Worm (Caenorhabditis elegans) whole organism, mixed stage, embryonic: Measurements from ENCODE around the gene C53A5.16.

Experiments
- M03D4.4 ChIP-seq: sonication (generic microtip); optimal IDR thresholded peaks from 2 replicates; lab custom pipeline; 2017; ENCODE audit warnings: mild to moderate bottlenecking, missing genetic modification characterization, missing compliant biosample characterization
- bed-3 ChIP-seq: fragments of 200-800 bp; sonication (Bioruptor generic); optimal IDR thresholded peaks from 3 replicates; lab custom pipeline; 2018; ENCODE audit warnings: mild to moderate bottlenecking, missing genetic modification characterization, moderate library complexity, missing compliant biosample characterization
- blmp-1 ChIP-seq: fragments of 150-350 bp; optimal IDR thresholded peaks from 2 replicates; lab custom pipeline; 2014; ENCODE audit warnings: missing biosample characterization, missing genetic modification characterization
- ceh-39 ChIP-seq: fragments of 150-350 bp; optimal IDR thresholded peaks from 2 replicates; lab custom pipeline; 2014; ENCODE audit warnings: missing biosample characterization, missing genetic modification characterization
- ceh-43 ChIP-seq: fragments of 200-800 bp; sonication (Bioruptor generic); optimal IDR thresholded peaks from 2 replicates; lab custom pipeline; 2018; ENCODE audit warnings: mild to moderate bottlenecking, missing genetic modification characterization, moderate library complexity, missing compliant biosample characterization
- ceh-83 ChIP-seq: fragments of 200-800 bp; sonication (Bioruptor generic); optimal IDR thresholded peaks from 2 replicates; lab custom pipeline; 2018; ENCODE audit warnings: mild to moderate bottlenecking, missing genetic modification characterization, missing compliant biosample characterization
- ces-1 ChIP-seq: fragments of 150-350 bp; optimal IDR thresholded peaks from 2 replicates; lab custom pipeline; 2014; ENCODE audit warnings: missing biosample characterization, missing genetic modification reagents, missing genetic modification characterization
- cnd-1 ChIP-seq: fragments of 200-800 bp; sonication (Bioruptor generic); optimal IDR thresholded peaks from 2 replicates; lab custom pipeline; 2018; ENCODE audit warnings: mild to moderate bottlenecking, missing genetic modification characterization, missing compliant biosample characterization
- drap-1 ChIP-seq: fragments of 200-800 bp; sonication (Bioruptor generic); optimal IDR thresholded peaks from 3 replicates; lab custom pipeline; 2018; ENCODE audit warnings: mild to moderate bottlenecking, missing genetic modification characterization, missing compliant biosample characterization
- elt-1 ChIP-seq: sonication (generic microtip); optimal IDR thresholded peaks from 2 replicates; lab custom pipeline; 2017; ENCODE audit warnings: missing genetic modification characterization, mild to moderate bottlenecking, missing compliant biosample characterization, antibody characterized with exemption, moderate library complexity, borderline replicate concordance; ENCODE audit not compliant: insufficient read depth
- elt-3 ChIP-seq: fragments of 150-350 bp; optimal IDR thresholded peaks from 2 replicates; lab custom pipeline; 2014; ENCODE audit warnings: missing biosample characterization, missing genetic modification characterization
- flh-1 ChIP-seq: fragments of 200-800 bp; sonication (Bioruptor generic); optimal IDR thresholded peaks from 2 replicates; lab custom pipeline; 2018; ENCODE audit warnings: mild to moderate bottlenecking, missing genetic modification characterization, moderate library complexity, missing compliant biosample characterization
- ham-2 ChIP-seq: fragments of 200-800 bp; sonication (Bioruptor generic); optimal IDR thresholded peaks from 2 replicates; lab custom pipeline; 2018; ENCODE audit warnings: mild to moderate bottlenecking, missing genetic modification characterization, missing compliant biosample characterization
- hlh-1 ChIP-seq: fragments of 150-350 bp; optimal IDR thresholded peaks from 2 replicates; lab custom pipeline; 2014; ENCODE audit warnings: missing biosample characterization, missing genetic modification reagents, missing genetic modification characterization
- lin-13 ChIP-seq: fragments of 150-350 bp; optimal IDR thresholded peaks from 2 replicates; lab custom pipeline; 2014; ENCODE audit warnings: missing biosample characterization, missing genetic modification characterization
- lin-32 ChIP-seq: fragments of 200-800 bp; sonication (Bioruptor generic); optimal IDR thresholded peaks from 2 replicates; lab custom pipeline; 2018; ENCODE audit warnings: mild to moderate bottlenecking, missing genetic modification characterization, missing compliant biosample characterization
- lsy-2 ChIP-seq: fragments of 150-350 bp; optimal IDR thresholded peaks from 2 replicates; lab custom pipeline; 2014; ENCODE audit warnings: missing biosample characterization, missing genetic modification characterization
- mab-5 ChIP-seq: fragments of 150-350 bp; optimal IDR thresholded peaks from 2 replicates; lab custom pipeline; 2014; ENCODE audit warnings: missing biosample characterization, missing genetic modification characterization
- mep-1 ChIP-seq: fragments of 150-350 bp; optimal IDR thresholded peaks from 2 replicates; lab custom pipeline; 2017; ENCODE audit warnings: missing biosample characterization, missing genetic modification reagents, missing genetic modification characterization, inconsistent platforms
- mls-2 ChIP-seq: sonication (generic microtip); optimal IDR thresholded peaks from 2 replicates; lab custom pipeline; 2016; ENCODE audit warnings: mild to moderate bottlenecking, missing genetic modification characterization, moderate library complexity, missing compliant biosample characterization
- nhr-12 ChIP-seq: fragments of 150-350 bp; optimal IDR thresholded peaks from 2 replicates; lab custom pipeline; 2014; ENCODE audit warnings: missing biosample characterization, missing genetic modification characterization
- nhr-2 ChIP-seq: fragments of 150-350 bp; optimal IDR thresholded peaks from 2 replicates; lab custom pipeline; 2014; ENCODE audit warnings: missing biosample characterization, missing genetic modification characterization
- nhr-237 ChIP-seq: fragments of 150-350 bp; optimal IDR thresholded peaks from 2 replicates; lab custom pipeline; 2014; ENCODE audit warnings: missing biosample characterization, missing genetic modification characterization
- nhr-28 ChIP-seq: fragments of 150-350 bp; optimal IDR thresholded peaks from 2 replicates; lab custom pipeline; 2014; ENCODE audit warnings: missing biosample characterization, missing genetic modification characterization
- nhr-76 ChIP-seq: sonication (generic microtip); optimal IDR thresholded peaks from 2 replicates; lab custom pipeline; 2017; ENCODE audit warnings: missing biosample characterization, missing genetic modification characterization
- pha-4 ChIP-seq: fragments of 150-350 bp; optimal IDR thresholded peaks from 2 replicates; lab custom pipeline; 2018; ENCODE audit warnings: missing biosample characterization, missing genetic modification reagents, missing genetic modification characterization
- sem-2 ChIP-seq: fragments of 200-800 bp; sonication (Bioruptor generic); optimal IDR thresholded peaks from 2 replicates; lab custom pipeline; 2018; ENCODE audit warnings: mild to moderate bottlenecking, missing genetic modification characterization, missing compliant biosample characterization
- snpc-4 ChIP-seq: fragments of 150-350 bp; optimal IDR thresholded peaks from 2 replicates; lab custom pipeline; 2014; ENCODE audit warnings: missing biosample characterization, missing genetic modification characterization
- sptf-1 ChIP-seq: sonication (generic microtip); optimal IDR thresholded peaks from 2 replicates; lab custom pipeline; 2017; ENCODE audit warnings: mild to moderate bottlenecking, missing genetic modification characterization, moderate library complexity, missing compliant biosample characterization
- tbx-8 ChIP-seq: fragments of 200-800 bp; sonication (Bioruptor generic); optimal IDR thresholded peaks from 2 replicates; lab custom pipeline; 2018; ENCODE audit warnings: mild to moderate bottlenecking, missing genetic modification characterization, moderate library complexity, missing compliant biosample characterization
- unc-120 ChIP-seq: sonication (generic microtip); optimal IDR thresholded peaks from 2 replicates; lab custom pipeline; 2017; ENCODE audit warnings: missing genetic modification characterization, missing compliant biosample characterization; ENCODE audit not compliant: poor library complexity, severe bottlenecking
- unc-39 ChIP-seq: fragments of 150-350 bp; optimal IDR thresholded peaks from 2 replicates; lab custom pipeline; 2014; ENCODE audit warnings: missing biosample characterization, missing genetic modification characterization
- unc-62 ChIP-seq: fragments of 150-350 bp; optimal IDR thresholded peaks from 2 replicates; lab custom pipeline; 2014; ENCODE audit warnings: missing biosample characterization, missing genetic modification reagents, missing genetic modification characterization
- zip-8 ChIP-seq: fragments of 150-350 bp; optimal IDR thresholded peaks from 2 replicates; lab custom pipeline; 2014; ENCODE audit warnings: missing biosample characterization, missing genetic modification characterization
- ztf-11 ChIP-seq: fragments of 150-350 bp; optimal IDR thresholded peaks from 2 replicates; lab custom pipeline; 2014; ENCODE audit warnings: missing biosample characterization, missing genetic modification characterization

The C53A5.16 gene

DNA sequence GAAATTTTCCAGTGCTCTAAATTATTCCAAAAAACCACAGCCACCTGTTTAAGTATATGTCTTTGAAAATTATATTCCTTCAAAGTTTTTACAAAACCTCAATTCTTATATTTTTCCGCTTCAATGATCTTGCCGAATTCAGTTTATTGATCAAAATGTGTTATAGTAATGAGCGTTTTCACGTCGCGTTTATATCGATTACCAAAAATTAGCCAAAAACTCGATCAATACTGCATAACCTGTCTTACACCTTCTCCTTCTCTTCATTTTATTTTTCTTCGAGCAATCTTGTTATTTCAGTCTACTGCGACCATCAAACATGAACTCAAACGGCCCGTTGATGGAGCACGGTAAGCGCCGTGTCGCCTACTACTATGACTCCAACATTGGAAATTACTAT is 2.7 kb upstream of the C53A5.16 start, which contains the start of gene hda-1:
hda-1 (plus strand) TSS at position 301 of the 400 bp plus-strand sequence.
- TF ChIP-seq nhr-12 (tag; lab: Kevin White, UChicago) (no peak), tbx-8 (no peak), mab-5 (tag; lab: Kevin White, UChicago) (no peak), unc-39 (tag; lab: Kevin White, UChicago) (no peak), flh-1 (no peak), unc-120 (tag; lab: Kevin White, UChicago) (no peak), sptf-1 (tag; lab: Kevin White, UChicago) (no peak), nhr-2 (tag; lab: Kevin White, UChicago) (no peak), elt-3 (tag; lab: Kevin White, UChicago) (no peak), lin-32 (GFP tag; lab: Kevin White, UChicago) (no peak), ceh-43 (no peak), ces-1 (GFP tag; lab: Kevin White, UChicago) (no peak), pha-4 (tag; lab: Kevin White, UChicago) (no peak), blmp-1 (tag; lab: Kevin White, UChicago) (no peak), mep-1 (tag; lab: Kevin White, UChicago) (no peak)

DNA sequence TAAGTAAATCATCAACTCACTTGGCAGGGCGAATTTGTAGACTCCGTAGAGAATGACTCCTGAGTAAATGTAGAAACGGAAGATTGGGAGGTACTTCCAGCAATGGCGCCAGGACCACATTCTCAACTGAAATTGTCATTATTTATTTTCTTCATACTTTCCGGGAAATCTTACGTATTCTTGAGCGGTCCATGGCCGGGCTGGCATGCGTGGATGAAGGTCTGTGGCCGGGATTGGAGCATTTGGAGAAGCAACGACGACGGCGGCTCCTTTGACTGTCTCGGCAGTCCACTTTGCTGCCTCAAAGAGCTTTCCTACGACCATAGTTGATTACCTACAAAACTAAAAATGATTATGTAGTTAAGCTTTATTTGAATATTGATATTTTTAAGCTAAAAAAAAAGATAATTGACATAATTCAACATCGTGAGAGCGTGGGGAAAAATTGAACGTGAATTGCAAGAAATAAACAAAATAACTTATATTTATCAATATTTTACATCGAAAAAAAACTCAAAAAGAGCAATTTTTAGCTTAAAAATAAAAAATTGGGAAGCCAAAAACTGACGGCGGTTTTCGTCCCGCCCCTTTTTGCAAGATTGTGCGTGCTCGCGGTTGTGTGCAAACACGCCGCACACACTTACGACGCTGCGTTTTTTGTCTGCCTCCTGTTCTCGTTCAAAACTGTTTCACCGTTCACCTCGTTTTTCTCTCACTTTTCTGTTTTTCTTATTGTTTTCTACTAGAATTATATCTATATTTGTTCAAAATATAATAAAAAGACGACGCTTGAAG is 1.6 kb upstream of the C53A5.16 start, which contains the start of gene ril-1:
ril-1 (minus strand) TSS at position 342 of the 795 bp plus-strand sequence.
- TF ChIP-seq elt-3 (tag; lab: Kevin White, UChicago) (no peak), ceh-39 (tag; lab: Kevin White, UChicago) (no peak), sptf-1 (tag; lab: Kevin White, UChicago) (peak; percentile 58), lin-13 (no peak), M03D4.4 (tag; lab: Kevin White, UChicago) (peak; percentile 63), nhr-2 (tag; lab: Kevin White, UChicago) (no peak), unc-39 (tag; lab: Kevin White, UChicago) (no peak), nhr-28 (tag; lab: Kevin White, UChicago) (no peak), lin-32 (GFP tag; lab: Kevin White, UChicago) (no peak), blmp-1 (tag; lab: Kevin White, UChicago) (peak; percentile 1), cnd-1 (tag; lab: Kevin White, UChicago) (peak; percentile 28), sem-2 (GFP tag; lab: Kevin White, UChicago) (no peak), elt-1 (tag; lab: Kevin White, UChicago) (peak; percentile 14), lsy-2 (peak; percentile 58), nhr-237 (tag; lab: Kevin White, UChicago) (no peak), tbx-8 (peak; percentile 20), nhr-76 (tag; lab: Kevin White, UChicago) (no peak), hlh-1 (tag; lab: Kevin White, UChicago) (peak; percentile 23), flh-1 (peak; percentile 1), mep-1 (tag; lab: Kevin White, UChicago) (peak; percentile 19), ham-2 (GFP tag; lab: Kevin White, UChicago) (no peak), drap-1 (GFP tag; lab: Kevin White, UChicago) (peak; percentile 73), unc-120 (tag; lab: Kevin White, UChicago) (peak; percentile 37), ceh-43 (peak; percentile 52), mls-2 (tag; lab: Kevin White, UChicago) (no peak), nhr-12 (tag; lab: Kevin White, UChicago) (no peak)

DNA sequence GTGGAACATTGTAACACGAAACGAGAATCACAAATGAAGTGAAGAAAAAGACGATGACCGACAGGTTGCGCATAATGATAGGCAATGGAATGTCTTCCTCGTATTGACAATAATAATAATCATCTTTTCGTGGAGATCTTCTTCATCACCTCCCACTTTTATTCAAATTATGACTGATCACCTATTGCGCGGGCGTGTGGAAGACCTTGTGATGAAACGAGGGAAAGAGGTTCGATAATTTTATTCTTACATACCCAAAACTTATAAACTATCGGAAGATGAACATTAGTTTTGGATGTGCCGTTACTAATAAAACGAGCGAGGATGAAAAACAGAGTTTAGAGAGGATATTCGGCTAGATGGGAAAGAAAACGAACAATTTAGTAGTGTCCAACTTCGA is 691 bp upstream of the C53A5.16 start, which contains the start of gene C53A5.2:
C53A5.2 (minus strand) TSS at position 101 of the 400 bp plus-strand sequence.
- TF ChIP-seq mep-1 (tag; lab: Kevin White, UChicago) (no peak), unc-62 (GFP tag; lab: Kevin White, UChicago) (no peak), elt-1 (tag; lab: Kevin White, UChicago) (no peak), lsy-2 (no peak), ztf-11 (no peak), bed-3 (GFP tag; lab: Kevin White, UChicago) (no peak), ceh-43 (no peak), zip-8 (no peak), nhr-76 (tag; lab: Kevin White, UChicago) (no peak), blmp-1 (tag; lab: Kevin White, UChicago) (no peak), ceh-83 (GFP tag; lab: Kevin White, UChicago) (no peak), mls-2 (tag; lab: Kevin White, UChicago) (no peak), drap-1 (GFP tag; lab: Kevin White, UChicago) (no peak), nhr-237 (tag; lab: Kevin White, UChicago) (no peak), lin-13 (no peak), M03D4.4 (tag; lab: Kevin White, UChicago) (no peak), sem-2 (GFP tag; lab: Kevin White, UChicago) (no peak), unc-120 (tag; lab: Kevin White, UChicago) (no peak), snpc-4 (no peak)
